Fruit fly (Drosophila melanogaster) whole organism, embryonic: ENCODE data around the gene dar1.

Source experiments
- Atf-2 ChIP-seq: fragments of 200-800 bp; sonication (Bioruptor generic); optimal IDR thresholded peaks from 2 replicates; lab custom pipeline; 2016; ENCODE audit warnings: missing biosample characterization, missing genetic modification characterization
- B-H1 ChIP-seq: fragments of 200-800 bp; sonication (Bioruptor generic); IDR thresholded peaks from 3 replicates; pipeline ENCODE4 v1.3.6; 2022; ENCODE audit warnings: missing biosample characterization, missing genetic modification characterization
- CG10274 ChIP-seq: fragments of 200-800 bp; sonication (Bioruptor generic); optimal IDR thresholded peaks from 3 replicates; lab custom pipeline; 2017; ENCODE audit warnings: missing biosample characterization, mild to moderate bottlenecking, missing genetic modification characterization
- CG11085 ChIP-seq: fragments of 200-800 bp; sonication (Bioruptor generic); IDR thresholded peaks from 2 replicates; pipeline ENCODE4 v1.3.6; 2022; ENCODE audit warnings: missing biosample characterization, missing genetic modification characterization
- CG11093 ChIP-seq: fragments of 200-800 bp; sonication (Bioruptor generic); IDR thresholded peaks from 3 replicates; pipeline ENCODE4 v1.3.6; 2022; ENCODE audit warnings: missing biosample characterization, missing genetic modification characterization
- CG11723 ChIP-seq: fragments of 200-800 bp; sonication (Bioruptor generic); optimal IDR thresholded peaks from 2 replicates; lab custom pipeline; 2017; ENCODE audit warnings: missing biosample characterization, mild to moderate bottlenecking, missing genetic modification characterization
- CG12104 ChIP-seq: fragments of 200-800 bp; sonication (Bioruptor generic); optimal IDR thresholded peaks from 3 replicates; lab custom pipeline; 2016; ENCODE audit warnings: missing biosample characterization, missing genetic modification characterization
- CG12299 ChIP-seq: fragments of 200-800 bp; sonication (Bioruptor generic); optimal IDR thresholded peaks from 2 replicates; lab custom pipeline; 2018; ENCODE audit warnings: missing biosample characterization, mild to moderate bottlenecking, missing genetic modification characterization
- CG13296 ChIP-seq: fragments of 200-800 bp; sonication (Bioruptor generic); optimal IDR thresholded peaks from 3 replicates; lab custom pipeline; 2018; ENCODE audit warnings: missing biosample characterization, mild to moderate bottlenecking, missing genetic modification characterization
- CG13775 ChIP-seq: fragments of 200-800 bp; sonication (Bioruptor generic); optimal IDR thresholded peaks from 3 replicates; lab custom pipeline; 2017; ENCODE audit warnings: missing biosample characterization, mild to moderate bottlenecking, missing genetic modification characterization
- CG15011 ChIP-seq: fragments of 200-800 bp; sonication (Bioruptor generic); optimal IDR thresholded peaks from 3 replicates; lab custom pipeline; 2018; ENCODE audit warnings: missing biosample characterization, mild to moderate bottlenecking, missing genetic modification characterization
- CG15696 ChIP-seq: fragments of 200-800 bp; sonication (Bioruptor generic); optimal IDR thresholded peaks from 2 replicates; lab custom pipeline; 2019; ENCODE audit warnings: missing biosample characterization, mild to moderate bottlenecking, missing genetic modification characterization, moderate library complexity
- CG1832 ChIP-seq: fragments of 200-800 bp; sonication (Bioruptor generic); optimal IDR thresholded peaks from 2 replicates; lab custom pipeline; 2017; ENCODE audit warnings: missing biosample characterization, mild to moderate bottlenecking, missing genetic modification characterization, inconsistent platforms
- CG2116 ChIP-seq: fragments of 200-800 bp; sonication (Bioruptor generic); optimal IDR thresholded peaks from 3 replicates; lab custom pipeline; 2018; ENCODE audit warnings: missing biosample characterization, mild to moderate bottlenecking, missing genetic modification characterization
- CG2120 ChIP-seq: fragments of 200-800 bp; sonication (Bioruptor generic); optimal IDR thresholded peaks from 3 replicates; lab custom pipeline; 2016; ENCODE audit warnings: missing biosample characterization, missing genetic modification characterization
- CG4730 ChIP-seq: fragments of 200-800 bp; sonication (Bioruptor generic); IDR thresholded peaks from 2 replicates; pipeline ENCODE4 v1.3.6; 2022; ENCODE audit warnings: missing biosample characterization, missing genetic modification characterization
- CG5245 ChIP-seq: fragments of 200-800 bp; sonication (Bioruptor generic); optimal IDR thresholded peaks from 3 replicates; lab custom pipeline; 2016; ENCODE audit warnings: missing biosample characterization, missing genetic modification characterization
- CG6254 ChIP-seq: fragments of 200-800 bp; sonication (Bioruptor generic); optimal IDR thresholded peaks from 3 replicates; lab custom pipeline; 2017; ENCODE audit warnings: mild to moderate bottlenecking, missing biosample characterization, missing genetic modification reagents, missing genetic modification characterization
- CG6683 ChIP-seq: fragments of 200-800 bp; sonication (Bioruptor generic); optimal IDR thresholded peaks from 2 replicates; lab custom pipeline; 2017; ENCODE audit warnings: missing biosample characterization, mild to moderate bottlenecking, missing genetic modification characterization, missing genetic modification reagents
- CG6854 ChIP-seq: fragments of 200-800 bp; sonication (Bioruptor generic); optimal IDR thresholded peaks from 3 replicates; lab custom pipeline; 2017; ENCODE audit warnings: missing biosample characterization, mild to moderate bottlenecking, missing genetic modification characterization
- CG7745 ChIP-seq: fragments of 200-800 bp; sonication (Bioruptor generic); optimal IDR thresholded peaks from 2 replicates; lab custom pipeline; 2018; ENCODE audit warnings: missing biosample characterization, mild to moderate bottlenecking, missing genetic modification characterization, moderate library complexity
- CG7839 ChIP-seq: fragments of 200-800 bp; sonication (Bioruptor generic); optimal IDR thresholded peaks from 3 replicates; lab custom pipeline; 2018; ENCODE audit warnings: missing biosample characterization, mild to moderate bottlenecking, missing genetic modification characterization, moderate library complexity
- CG8290 ChIP-seq, 3 experiments: fragments of 200-800 bp; sonication (Bioruptor generic); optimal IDR thresholded peaks; 2 replicates each; lab custom pipeline; 2016 to 2019; ENCODE audit warnings: missing biosample characterization in 3 of 3, missing genetic modification characterization in 3 of 3, mild to moderate bottlenecking in 2 of 3, moderate library complexity in 1 of 3
- CG9876 ChIP-seq: fragments of 200-800 bp; sonication (Bioruptor generic); optimal IDR thresholded peaks from 2 replicates; lab custom pipeline; 2016; ENCODE audit warnings: missing biosample characterization, missing genetic modification characterization
- Dp ChIP-seq: fragments of 200-800 bp; sonication (Bioruptor generic); optimal IDR thresholded peaks from 2 replicates; lab custom pipeline; 2018; ENCODE audit warnings: missing biosample characterization, mild to moderate bottlenecking, missing genetic modification characterization, moderate library complexity
- Gsc ChIP-seq: fragments of 200-800 bp; sonication (Bioruptor generic); IDR thresholded peaks from 2 replicates; pipeline ENCODE4 v1.3.6; 2022; ENCODE audit warnings: missing biosample characterization, missing genetic modification characterization
- Kr ChIP-seq: fragments of 200-800 bp; sonication (Bioruptor generic); optimal IDR thresholded peaks from 2 replicates; lab custom pipeline; 2017; ENCODE audit warnings: missing biosample characterization, mild to moderate bottlenecking, missing genetic modification characterization
- Mrtf ChIP-seq: fragments of 200-800 bp; sonication (Bioruptor generic); IDR thresholded peaks from 3 replicates; pipeline ENCODE4 v1.3.6; 2022; ENCODE audit warnings: missing biosample characterization, missing genetic modification characterization
- Pdp1 ChIP-seq, 2 experiments: fragments of 200-800 bp; sonication (Bioruptor generic); optimal IDR thresholded peaks; 3 replicates each; lab custom pipeline; 2016; ENCODE audit warnings: missing biosample characterization in 2 of 2, missing genetic modification characterization in 2 of 2, mild to moderate bottlenecking in 1 of 2, moderate library complexity in 1 of 2
- Sox100B ChIP-seq: fragments of 200-800 bp; sonication (Bioruptor generic); optimal IDR thresholded peaks from 3 replicates; lab custom pipeline; 2018; ENCODE audit warnings: missing biosample characterization, mild to moderate bottlenecking, missing genetic modification characterization
- Stat92E ChIP-seq, 3 experiments: fragments of >200 bp in 2 of 3; fragments of 200-800 bp in 1 of 3; sonication (Bioruptor generic) in 1 of 3; optimal IDR thresholded peaks; 2 replicates each; lab custom pipeline; 2017 to 2019; ENCODE audit warnings: missing biosample characterization in 3 of 3, missing genetic modification characterization in 3 of 3, mild to moderate bottlenecking in 1 of 3, moderate library complexity in 1 of 3
- bab2 ChIP-seq: fragments of 200-800 bp; sonication (Bioruptor generic); optimal IDR thresholded peaks from 2 replicates; lab custom pipeline; 2016; ENCODE audit warnings: missing biosample characterization, missing genetic modification characterization
- chinmo ChIP-seq: fragments of 200-800 bp; sonication (Bioruptor generic); IDR thresholded peaks from 4 replicates; pipeline ENCODE4 v1.3.6; 2022; ENCODE audit warnings: missing biosample characterization, missing genetic modification characterization; ENCODE audit not compliant: partially characterized antibody
- dm ChIP-seq: fragments of 200-800 bp; sonication (Bioruptor generic); optimal IDR thresholded peaks from 3 replicates; lab custom pipeline; 2016; ENCODE audit warnings: missing biosample characterization, missing genetic modification characterization
- ind ChIP-seq: fragments of 200-800 bp; sonication (Bioruptor generic); optimal IDR thresholded peaks from 3 replicates; lab custom pipeline; 2016; ENCODE audit warnings: missing biosample characterization, missing genetic modification characterization
- mld ChIP-seq: fragments of 200-800 bp; sonication (Bioruptor generic); IDR thresholded peaks from 3 replicates; pipeline ENCODE4 v1.3.6; 2022; ENCODE audit warnings: missing biosample characterization, missing genetic modification characterization; ENCODE audit not compliant: partially characterized antibody
- nau ChIP-seq: fragments of 200-800 bp; sonication (Bioruptor generic); optimal IDR thresholded peaks from 3 replicates; lab custom pipeline; 2017; ENCODE audit warnings: missing biosample characterization, mild to moderate bottlenecking, missing genetic modification characterization, missing genetic modification reagents
- nom ChIP-seq: fragments of 200-800 bp; sonication (Bioruptor generic); optimal IDR thresholded peaks from 2 replicates; lab custom pipeline; 2017; ENCODE audit warnings: missing biosample characterization, missing genetic modification characterization, mild to moderate bottlenecking, moderate library complexity, missing genetic modification reagents
- odd ChIP-seq: fragments of 200-800 bp; sonication (Bioruptor generic); optimal IDR thresholded peaks from 2 replicates; lab custom pipeline; 2017; ENCODE audit warnings: missing biosample characterization, mild to moderate bottlenecking, missing genetic modification characterization
- org-1 ChIP-seq: fragments of 200-800 bp; sonication (Bioruptor generic); optimal IDR thresholded peaks from 2 replicates; lab custom pipeline; 2017; ENCODE audit warnings: missing biosample characterization, missing genetic modification characterization
- pb ChIP-seq: fragments of 200-800 bp; sonication (Bioruptor generic); optimal IDR thresholded peaks from 3 replicates; lab custom pipeline; 2016; ENCODE audit warnings: missing biosample characterization, missing genetic modification characterization
- pfk ChIP-seq: fragments of 200-800 bp; sonication (Bioruptor generic); optimal IDR thresholded peaks from 2 replicates; lab custom pipeline; 2018; ENCODE audit warnings: missing biosample characterization, mild to moderate bottlenecking, missing genetic modification characterization, moderate library complexity
- prd ChIP-seq, 3 experiments: fragments of >200 bp in 2 of 3; fragments of 200-800 bp in 1 of 3; sonication (Bioruptor generic) in 1 of 3; optimal IDR thresholded peaks in 2 of 3; IDR thresholded peaks in 1 of 3; 2 replicates in 2 of 3; 3 replicates in 1 of 3; pipeline versions ENCODE4 v1.3.6 to Lab custom; 2017 to 2022; ENCODE audit warnings: missing biosample characterization in 1 of 3, missing genetic modification characterization in 1 of 3
- ro ChIP-seq: fragments of 200-800 bp; sonication (Bioruptor generic); IDR thresholded peaks from 2 replicates; pipeline ENCODE4 v1.3.6; 2022; ENCODE audit warnings: missing biosample characterization, missing genetic modification characterization
- scrt ChIP-seq: fragments of 200-800 bp; sonication (Bioruptor generic); optimal IDR thresholded peaks from 2 replicates; lab custom pipeline; 2018; ENCODE audit warnings: missing biosample characterization, mild to moderate bottlenecking, missing genetic modification characterization, moderate library complexity
- sug ChIP-seq: fragments of 200-800 bp; optimal IDR thresholded peaks from 2 replicates; lab custom pipeline; 2019; ENCODE audit warnings: missing biosample characterization, mild to moderate bottlenecking, missing genetic modification characterization, moderate library complexity
- tx ChIP-seq: fragments of 200-800 bp; sonication (Bioruptor generic); optimal IDR thresholded peaks from 2 replicates; lab custom pipeline; 2016; ENCODE audit warnings: missing biosample characterization, missing genetic modification characterization

dar1 gene

dm6 chr3L:3638587-3639312, 12.6 kb downstream of the dar1 start (continued):
- TF ChIP-seq Pdp1 (GFP tag; optimal IDR thresholded peaks at IDR 0.05; lab: Kevin White, UChicago) = peak; percentile 65 to 68
- no peak for TF ChIP-seq CG2116 (GFP tag; lab: Kevin White, UChicago)
- TF ChIP-seq CG5245 = peak; percentile 38
- TF ChIP-seq org-1 (GFP tag; lab: Kevin White, UChicago) = peak; percentile 62
- TF ChIP-seq CG13775 = peak; percentile 77
- TF ChIP-seq CG2120 (GFP tag; lab: Kevin White, UChicago) = peak; percentile 19
- TF ChIP-seq CG7839 (tag; lab: Kevin White, UChicago) = peak; percentile 83
- TF ChIP-seq Atf-2 = peak; percentile 53
- TF ChIP-seq CG10274 = no peak
- TF ChIP-seq CG6854 (GFP tag; lab: Kevin White, UChicago) = peak; percentile 11
- TF ChIP-seq CG4730 (GFP tag; lab: Robert Waterston, UW) = 0 out of 2 replicates have a peak, but pooled peaks have one; percentile 32
- peak; percentile 33 for TF ChIP-seq CG12299 (tag; lab: Kevin White, UChicago)
- TF ChIP-seq Kr (GFP tag; lab: Kevin White, UChicago) = no peak
- TF ChIP-seq ro = peak; percentile 26; the same call in 1 of the 2 replicates
- peak; percentile 53 for TF ChIP-seq Sox100B (GFP tag; lab: Kevin White, UChicago)
- TF ChIP-seq Mrtf (GFP tag; lab: Robert Waterston, UW) = no peak
- peak in 1 of 3 experiments; percentile 92 for TF ChIP-seq Stat92E (GFP tag; optimal IDR thresholded peaks at IDR 0.05; lab: Kevin White, UChicago)
- TF ChIP-seq sug (tag; lab: Kevin White, UChicago) = no peak
- peak; percentile 1 for TF ChIP-seq dm (GFP tag; lab: Kevin White, UChicago)
- peak; percentile 26 for TF ChIP-seq CG6683
- peak; percentile 79 for TF ChIP-seq CG15696
- TF ChIP-seq B-H1 = peak; percentile 60; the same call in 2 of the 3 replicates
- peak; percentile 45 for TF ChIP-seq ind
- peak; percentile 0 for TF ChIP-seq pb (GFP tag; lab: Kevin White, UChicago)
- TF ChIP-seq CG13296 (GFP tag; lab: Kevin White, UChicago) = peak; percentile 8
- TF ChIP-seq CG1832 (GFP tag; lab: Kevin White, UChicago) = no peak
- peak; percentile 82 for TF ChIP-seq CG11093 (GFP tag; lab: Robert Waterston, UW)
- TF ChIP-seq Gsc (GFP tag; lab: Robert Waterston, UW) = no peak; the same call in 1 of the 2 replicates
- TF ChIP-seq nom (GFP tag; lab: Kevin White, UChicago) = no peak
- TF ChIP-seq Dp (GFP tag; lab: Kevin White, UChicago) = no peak
- peak; percentile 62 for TF ChIP-seq bab2 (GFP tag; lab: Kevin White, UChicago)
- peak; percentile 4 for TF ChIP-seq nau (GFP tag; lab: Kevin White, UChicago)
- peak; percentile 39 for TF ChIP-seq CG6254 (GFP tag; lab: Kevin White, UChicago)
- TF ChIP-seq mld = no peak
- TF ChIP-seq tx (GFP tag; lab: Kevin White, UChicago) = no peak
- peak; percentile 74 for TF ChIP-seq CG7745 (tag; lab: Kevin White, UChicago)
- peak; percentile 47 for TF ChIP-seq CG12104
- TF ChIP-seq scrt (GFP tag; lab: Kevin White, UChicago) = peak; percentile 17
- no peak for TF ChIP-seq CG11085 (GFP tag; lab: Robert Waterston, UW)
- TF ChIP-seq CG9876 (GFP tag; lab: Kevin White, UChicago) = no peak
- peak; percentile 12 for TF ChIP-seq CG15011 (GFP tag; lab: Kevin White, UChicago)
- TF ChIP-seq odd (GFP tag; lab: Kevin White, UChicago) = peak; percentile 65
- TF ChIP-seq prd (optimal IDR thresholded peaks at IDR 0.05; lab: Kevin White, UChicago) = no peak
- peak; percentile 86 for TF ChIP-seq prd (GFP tag; IDR thresholded peaks at IDR 0.05; lab: Robert Waterston, UW)
- TF ChIP-seq chinmo = no peak
- peak; percentile 75 for TF ChIP-seq CG8290 (GFP tag; optimal IDR thresholded peaks at IDR 0.05; lab: Kevin White, UChicago)
- TF ChIP-seq CG8290 (tag; optimal IDR thresholded peaks at IDR 0.05; lab: Kevin White, UChicago) = peak in 1 of 2 experiments; percentile 34
- TF ChIP-seq CG11723 (GFP tag; lab: Kevin White, UChicago) = peak; percentile 52
- TF ChIP-seq pfk (GFP tag; lab: Kevin White, UChicago) = no peak
